Worm (Caenorhabditis elegans) whole organism, L3 larva: ENCODE results near the gene F13A7.7.

ENCODE experiments used
- ZK546.5 ChIP-seq: sonication (generic microtip); optimal IDR thresholded peaks from 2 replicates; lab custom pipeline; 2017; ENCODE audit warnings: missing biosample characterization, missing genetic modification characterization
- aly-2 ChIP-seq: fragments of 150-350 bp; optimal IDR thresholded peaks from 2 replicates; lab custom pipeline; 2014; ENCODE audit warnings: missing biosample characterization, missing genetic modification characterization
- ama-1 ChIP-seq: fragments of 150-350 bp; optimal IDR thresholded peaks from 2 replicates; lab custom pipeline; 2018
- ceh-28 ChIP-seq: fragments of 150-350 bp; optimal IDR thresholded peaks from 2 replicates; lab custom pipeline; 2014; ENCODE audit warnings: missing biosample characterization, missing genetic modification reagents, missing genetic modification characterization
- ceh-82 ChIP-seq: fragments of 150-350 bp; optimal IDR thresholded peaks from 2 replicates; lab custom pipeline; 2014; ENCODE audit warnings: missing biosample characterization, missing genetic modification characterization
- daf-12 ChIP-seq: fragments of 150-350 bp; optimal IDR thresholded peaks from 2 replicates; lab custom pipeline; 2014; ENCODE audit warnings: missing biosample characterization, missing genetic modification reagents, missing genetic modification characterization
- egl-27 ChIP-seq: sonication (generic microtip); optimal IDR thresholded peaks from 4 replicates; lab custom pipeline; 2017; ENCODE audit warnings: missing biosample characterization, missing genetic modification reagents, missing genetic modification characterization
- egl-5 ChIP-seq: fragments of 150-350 bp; optimal IDR thresholded peaks from 2 replicates; lab custom pipeline; 2017; ENCODE audit warnings: missing biosample characterization, missing genetic modification reagents, missing genetic modification characterization, inconsistent platforms
- elt-1 ChIP-seq: fragments of 150-350 bp; optimal IDR thresholded peaks from 2 replicates; lab custom pipeline; 2014; ENCODE audit warnings: missing biosample characterization, missing genetic modification characterization
- elt-2 ChIP-seq: sonication (generic microtip); optimal IDR thresholded peaks from 2 replicates; lab custom pipeline; 2016; ENCODE audit warnings: missing genetic modification reagents, mild to moderate bottlenecking, missing genetic modification characterization, missing compliant biosample characterization
- elt-3 ChIP-seq, 3 experiments: fragments of 150-350 bp in 1 of 3; sonication (generic microtip) in 2 of 3; optimal IDR thresholded peaks; 2 replicates in 2 of 3; 4 replicates in 1 of 3; lab custom pipeline; 2014 to 2017; ENCODE audit warnings: missing biosample characterization in 3 of 3, missing genetic modification characterization in 3 of 3
- eor-1 ChIP-seq, 2 experiments: fragments of 150-350 bp; optimal IDR thresholded peaks; 2 replicates each; lab custom pipeline; 2014 to 2018; ENCODE audit warnings: missing biosample characterization in 2 of 2, missing genetic modification characterization in 2 of 2
- fkh-10 ChIP-seq: sonication (generic microtip); optimal IDR thresholded peaks from 2 replicates; lab custom pipeline; 2017; ENCODE audit warnings: missing biosample characterization, missing genetic modification reagents, missing genetic modification characterization
- fos-1 ChIP-seq: fragments of 150-350 bp; optimal IDR thresholded peaks from 2 replicates; lab custom pipeline; 2014; ENCODE audit warnings: missing biosample characterization, missing genetic modification characterization
- hmg-11 ChIP-seq: sonication (generic microtip); optimal IDR thresholded peaks from 2 replicates; lab custom pipeline; 2016; ENCODE audit warnings: missing genetic modification characterization, missing compliant biosample characterization
- jun-1 ChIP-seq: fragments of 150-350 bp; optimal IDR thresholded peaks from 2 replicates; lab custom pipeline; 2014; ENCODE audit warnings: missing biosample characterization, missing genetic modification reagents, missing genetic modification characterization
- lin-15B ChIP-seq: fragments of 150-350 bp; optimal IDR thresholded peaks from 2 replicates; lab custom pipeline; 2014; ENCODE audit warnings: missing biosample characterization, missing genetic modification characterization
- lin-39 ChIP-seq: fragments of 150-350 bp; optimal IDR thresholded peaks from 2 replicates; lab custom pipeline; 2018; ENCODE audit warnings: missing biosample characterization, missing genetic modification reagents, missing genetic modification characterization
- lsy-12 ChIP-seq: sonication (generic microtip); optimal IDR thresholded peaks from 2 replicates; lab custom pipeline; 2016; ENCODE audit warnings: mild to moderate bottlenecking, missing genetic modification characterization, missing compliant biosample characterization
- mdl-1 ChIP-seq: fragments of 150-350 bp; optimal IDR thresholded peaks from 2 replicates; lab custom pipeline; 2014; ENCODE audit warnings: missing biosample characterization, missing genetic modification characterization
- nfya-1 ChIP-seq: sonication (generic microtip); optimal IDR thresholded peaks from 2 replicates; lab custom pipeline; 2017; ENCODE audit warnings: missing genetic modification characterization, mild to moderate bottlenecking, missing compliant biosample characterization, antibody characterized with exemption, moderate library complexity; ENCODE audit not compliant: insufficient read depth
- nhr-11 ChIP-seq: fragments of 150-350 bp; optimal IDR thresholded peaks from 2 replicates; lab custom pipeline; 2014; ENCODE audit warnings: missing biosample characterization, missing genetic modification characterization
- nhr-23 ChIP-seq: fragments of 150-350 bp; optimal IDR thresholded peaks from 2 replicates; lab custom pipeline; 2014; ENCODE audit warnings: missing biosample characterization, missing genetic modification reagents, missing genetic modification characterization
- nhr-237 ChIP-seq: fragments of 150-350 bp; optimal IDR thresholded peaks from 2 replicates; lab custom pipeline; 2014; ENCODE audit warnings: missing biosample characterization, missing genetic modification characterization
- nhr-25 ChIP-seq: sonication (generic microtip); optimal IDR thresholded peaks from 2 replicates; lab custom pipeline; 2017; ENCODE audit warnings: missing biosample characterization, missing genetic modification characterization
- nhr-28 ChIP-seq: fragments of 150-350 bp; optimal IDR thresholded peaks from 2 replicates; lab custom pipeline; 2014; ENCODE audit warnings: missing biosample characterization, missing genetic modification characterization
- nhr-43 ChIP-seq: sonication (generic microtip); optimal IDR thresholded peaks from 2 replicates; lab custom pipeline; 2016; ENCODE audit warnings: mild to moderate bottlenecking, missing genetic modification characterization, missing compliant biosample characterization; ENCODE audit not compliant: poor library complexity, severe bottlenecking
- nhr-67 ChIP-seq: fragments of 150-350 bp; optimal IDR thresholded peaks from 2 replicates; lab custom pipeline; 2014; ENCODE audit warnings: missing biosample characterization, missing genetic modification characterization
- nhr-76 ChIP-seq: fragments of 150-350 bp; sonication (generic microtip); optimal IDR thresholded peaks from 5 replicates; lab custom pipeline; 2014; ENCODE audit warnings: missing biosample characterization, missing genetic modification characterization
- nhr-77 ChIP-seq: fragments of 150-350 bp; optimal IDR thresholded peaks from 2 replicates; lab custom pipeline; 2014; ENCODE audit warnings: missing biosample characterization, missing genetic modification characterization
- pha-4 ChIP-seq: fragments of 150-350 bp; optimal IDR thresholded peaks from 2 replicates; lab custom pipeline; 2014; ENCODE audit warnings: missing biosample characterization, missing genetic modification reagents, missing genetic modification characterization
- pqm-1 ChIP-seq: fragments of 150-350 bp; optimal IDR thresholded peaks from 2 replicates; lab custom pipeline; 2017; ENCODE audit warnings: missing biosample characterization, missing genetic modification characterization, inconsistent platforms
- sea-2 ChIP-seq: fragments of 150-350 bp; sonication (generic microtip); optimal IDR thresholded peaks from 4 replicates; lab custom pipeline; 2014; ENCODE audit warnings: missing biosample characterization, missing genetic modification reagents, missing genetic modification characterization
- skn-1 ChIP-seq: fragments of 150-350 bp; optimal IDR thresholded peaks from 2 replicates; lab custom pipeline; 2014; ENCODE audit warnings: missing biosample characterization, missing genetic modification characterization
- snpc-4 ChIP-seq: fragments of 150-350 bp; optimal IDR thresholded peaks from 2 replicates; lab custom pipeline; 2014; ENCODE audit warnings: missing biosample characterization, missing genetic modification characterization
- tbx-2 ChIP-seq: sonication (generic microtip); optimal IDR thresholded peaks from 2 replicates; lab custom pipeline; 2016; ENCODE audit warnings: mild to moderate bottlenecking, missing genetic modification characterization, missing compliant biosample characterization
- unc-39 ChIP-seq: sonication (generic microtip); optimal IDR thresholded peaks from 4 replicates; lab custom pipeline; 2017; ENCODE audit warnings: missing biosample characterization, missing genetic modification characterization
- unc-62 ChIP-seq: fragments of 150-350 bp; sonication (generic microtip); optimal IDR thresholded peaks from 4 replicates; lab custom pipeline; 2014; ENCODE audit warnings: missing biosample characterization, missing genetic modification reagents, missing genetic modification characterization
- zag-1 ChIP-seq: fragments of 150-350 bp; optimal IDR thresholded peaks from 2 replicates; lab custom pipeline; 2014; ENCODE audit warnings: missing biosample characterization, missing genetic modification characterization
- ztf-11 ChIP-seq: fragments of 150-350 bp; optimal IDR thresholded peaks from 2 replicates; lab custom pipeline; 2014; ENCODE audit warnings: missing biosample characterization, missing genetic modification characterization
- ztf-4 ChIP-seq: fragments of 150-350 bp; optimal IDR thresholded peaks from 2 replicates; lab custom pipeline; 2014; ENCODE audit warnings: missing biosample characterization, missing genetic modification characterization

F13A7.7 gene

DNA sequence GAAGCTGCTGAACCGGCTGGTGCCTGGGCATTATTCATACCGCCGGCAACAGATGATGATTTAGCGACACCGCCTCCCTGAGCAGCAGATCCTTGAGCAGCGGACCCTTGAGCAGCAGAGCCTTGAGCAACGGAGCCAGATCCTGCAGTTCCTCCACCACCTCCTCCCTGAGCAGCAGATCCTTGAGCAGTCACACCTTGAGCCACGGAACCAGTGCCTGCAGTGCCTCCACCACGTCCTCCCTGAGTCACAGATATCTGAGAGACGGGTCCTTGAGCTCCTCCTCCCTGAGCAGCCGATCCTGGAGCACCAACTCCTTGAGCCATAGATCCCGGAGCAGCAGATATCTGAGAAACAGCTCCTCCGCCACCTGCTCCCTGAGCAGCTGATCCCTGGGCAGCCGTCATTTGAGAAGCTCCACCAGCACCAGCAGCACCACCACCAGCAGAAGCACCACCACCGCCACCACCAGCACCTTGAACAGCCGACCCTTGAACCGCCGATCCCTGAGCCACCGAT is 7.1 kb downstream of the F13A7.7 start:
- TF ChIP-seq zag-1 (tag; lab: Kevin White, UChicago) = no peak
- TF ChIP-seq ceh-82 (tag; lab: Kevin White, UChicago) = no peak
- TF ChIP-seq daf-12 = no peak
- TF ChIP-seq eor-1 (tag; optimal IDR thresholded peaks at IDR 0.05; lab: Kevin White, UChicago) = no peak
- no peak for TF ChIP-seq elt-1 (tag; lab: Kevin White, UChicago)
- no peak for TF ChIP-seq fos-1
- TF ChIP-seq pqm-1 (tag; lab: Kevin White, UChicago) = no peak
- no peak for TF ChIP-seq egl-5
- TF ChIP-seq nhr-77 (tag; lab: Kevin White, UChicago) = no peak
- TF ChIP-seq ztf-4 (tag; lab: Kevin White, UChicago) = no peak
- TF ChIP-seq nhr-11 (tag; lab: Kevin White, UChicago) = no peak
- no peak for TF ChIP-seq mdl-1 (tag; lab: Kevin White, UChicago)
- TF ChIP-seq nhr-43 (tag; lab: Kevin White, UChicago) = no peak
- TF ChIP-seq snpc-4 (tag; lab: Kevin White, UChicago) = no peak
- TF ChIP-seq skn-1 (tag; lab: Kevin White, UChicago) = no peak
- no peak for TF ChIP-seq lin-39 (tag; lab: Kevin White, UChicago)
- TF ChIP-seq aly-2 (tag; lab: Kevin White, UChicago) = no peak
- no peak for TF ChIP-seq fkh-10

DNA sequence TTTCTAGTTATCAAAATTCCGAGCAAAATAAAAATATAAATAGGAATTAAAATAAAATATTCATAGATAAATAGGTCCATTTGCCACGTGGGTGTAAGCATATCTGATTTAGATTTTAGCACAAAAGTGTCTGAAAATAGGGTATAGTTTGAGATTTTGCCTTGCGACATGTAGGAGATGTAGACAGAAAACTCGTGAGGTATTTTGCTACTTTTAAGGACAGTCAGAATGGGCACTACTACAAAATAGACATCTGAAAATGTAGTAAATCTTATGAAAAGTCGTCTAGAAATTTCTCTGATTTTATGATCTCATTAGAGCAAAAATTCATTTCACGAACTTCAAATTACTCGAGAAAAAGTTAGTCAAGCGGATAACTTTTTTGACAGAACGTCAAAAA is 9.0 kb downstream of the F13A7.7 start, which contains the start of gene srv-34:
Gene srv-34, minus strand, starts transcription at position 101 of the 400 bp plus-strand sequence.
- no peak for TF ChIP-seq ztf-11 (tag; lab: Kevin White, UChicago)
- no peak for TF ChIP-seq unc-62 (GFP tag; lab: Kevin White, UChicago)
- no peak for TF ChIP-seq mdl-1 (tag; lab: Kevin White, UChicago)
- no peak for TF ChIP-seq egl-27 (tag; lab: Kevin White, UChicago)
- no peak for TF ChIP-seq snpc-4 (tag; lab: Kevin White, UChicago)
- TF ChIP-seq ZK546.5 (tag; lab: Kevin White, UChicago) = no peak
- no peak for TF ChIP-seq nhr-237 (tag; lab: Kevin White, UChicago)
- no peak for TF ChIP-seq egl-5
- TF ChIP-seq lin-15B (tag; lab: Kevin White, UChicago) = no peak

ce11 chrV:16370039-16370438 is 13.6 kb downstream of the F13A7.7 start:
- TF ChIP-seq lin-15B (tag; lab: Kevin White, UChicago) (peak; percentile 48), elt-3 (tag; optimal IDR thresholded peaks at IDR 0.05; lab: Kevin White, UChicago) (peak in 1 of 3 experiments; percentile 8), tbx-2 (peak; percentile 63), jun-1 (tag; lab: Kevin White, UChicago) (peak; percentile 66), lin-39 (tag; lab: Kevin White, UChicago) (peak; percentile 60), zag-1 (tag; lab: Kevin White, UChicago) (no peak), ama-1 (lab: Kevin White, UChicago) (no peak), snpc-4 (tag; lab: Kevin White, UChicago) (peak; percentile 16), nhr-25 (tag; lab: Kevin White, UChicago) (peak; percentile 61), hmg-11 (peak; percentile 83), skn-1 (tag; lab: Kevin White, UChicago) (peak; percentile 65), nhr-67 (no peak), elt-2 (tag; lab: Kevin White, UChicago) (peak; percentile 71), nhr-23 (tag; lab: Kevin White, UChicago) (peak; percentile 2), pha-4 (tag; lab: Kevin White, UChicago) (peak; percentile 68), nhr-43 (tag; lab: Kevin White, UChicago) (peak; percentile 73), aly-2 (tag; lab: Kevin White, UChicago) (no peak), ztf-4 (tag; lab: Kevin White, UChicago) (peak; percentile 21), unc-39 (tag; lab: Kevin White, UChicago) (no peak), lsy-12 (tag; lab: Kevin White, UChicago) (peak; percentile 71), egl-27 (tag; lab: Kevin White, UChicago) (no peak), unc-62 (GFP tag; lab: Kevin White, UChicago) (no peak), nhr-76 (no peak), sea-2 (GFP tag; lab: Kevin White, UChicago) (no peak), nfya-1 (tag; lab: Kevin White, UChicago) (peak; percentile 64), ceh-28 (tag; lab: Kevin White, UChicago) (no peak), ceh-82 (tag; lab: Kevin White, UChicago) (no peak), nhr-28 (tag; lab: Kevin White, UChicago) (no peak), pqm-1 (tag; lab: Kevin White, UChicago) (peak; percentile 25)
- TF ChIP-seq, all 47 proteins: peak for 17
